Worm (Caenorhabditis elegans) whole organism, L2 larva: ENCODE measurements around the gene sptl-3.

ENCODE experiments used
- R02D3.7 ChIP-seq: fragments of 150-350 bp; optimal IDR thresholded peaks from 2 replicates; lab custom pipeline; 2014; ENCODE audit warnings: missing biosample characterization, missing genetic modification characterization
- alr-1 ChIP-seq: fragments of 150-350 bp; optimal IDR thresholded peaks from 2 replicates; lab custom pipeline; 2014; ENCODE audit warnings: missing biosample characterization, missing genetic modification characterization
- aly-2 ChIP-seq: fragments of 150-350 bp; optimal IDR thresholded peaks from 2 replicates; lab custom pipeline; 2014; ENCODE audit warnings: missing biosample characterization, missing genetic modification characterization
- egl-27 ChIP-seq: sonication (generic microtip); optimal IDR thresholded peaks from 3 replicates; lab custom pipeline; 2017; ENCODE audit warnings: missing biosample characterization, missing genetic modification reagents, missing genetic modification characterization
- nhr-25 ChIP-seq: fragments of 150-350 bp; sonication (generic microtip); optimal IDR thresholded peaks from 3 replicates; lab custom pipeline; 2014; ENCODE audit warnings: missing biosample characterization, missing genetic modification characterization
- skn-1 ChIP-seq: sonication (generic microtip); optimal IDR thresholded peaks from 2 replicates; lab custom pipeline; 2017; ENCODE audit warnings: missing biosample characterization, missing genetic modification characterization
- unc-55 ChIP-seq: fragments of 150-350 bp; sonication (generic microtip); optimal IDR thresholded peaks from 3 replicates; lab custom pipeline; 2014; ENCODE audit warnings: missing biosample characterization, missing genetic modification reagents, missing genetic modification characterization
- ztf-11 ChIP-seq: sonication (generic microtip); optimal IDR thresholded peaks from 2 replicates; lab custom pipeline; 2017; ENCODE audit warnings: missing biosample characterization, missing genetic modification characterization
- ztf-4 ChIP-seq: fragments of 150-350 bp; optimal IDR thresholded peaks from 2 replicates; lab custom pipeline; 2014; ENCODE audit warnings: missing biosample characterization, missing genetic modification characterization

DNA sequence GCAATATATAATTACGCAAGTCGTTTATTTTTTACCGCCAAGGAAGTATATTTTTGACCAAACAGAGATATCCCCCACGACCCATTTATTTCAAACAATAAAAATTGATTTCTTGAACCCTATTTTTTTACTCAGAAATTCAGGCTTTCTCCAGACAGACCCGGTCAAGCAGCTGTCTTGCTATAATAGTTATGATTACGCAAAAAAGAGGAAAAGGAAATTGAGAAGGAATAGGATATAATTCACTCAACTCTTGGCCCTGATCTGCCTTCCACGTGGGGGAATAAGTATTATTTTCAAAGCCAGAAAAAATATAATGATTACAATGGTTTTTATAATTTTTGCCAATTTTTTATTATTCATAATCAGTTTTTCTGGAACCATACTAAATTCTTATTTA, 36.0 kb upstream of the sptl-3 start, which contains the start of gene srx-136:
- TF ChIP-seq ztf-4 (tag; lab: Kevin White, UChicago) (no peak), ztf-11 (tag; lab: Kevin White, UChicago) (no peak), skn-1 (tag; lab: Kevin White, UChicago) (no peak), aly-2 (no peak), alr-1 (no peak), R02D3.7 (no peak), egl-27 (tag; lab: Kevin White, UChicago) (no peak), unc-55 (GFP tag; lab: Kevin White, UChicago) (no peak), nhr-25 (tag; lab: Kevin White, UChicago) (no peak)
